Worm (Caenorhabditis elegans) whole organism, L4 larva: ENCODE measurements around the gene sra-34.

Experiments
- lir-3 ChIP-seq: sonication (generic microtip); optimal IDR thresholded peaks from 2 replicates; lab custom pipeline; 2016; ENCODE audit warnings: mild to moderate bottlenecking, missing genetic modification characterization, missing compliant biosample characterization
- pha-4 ChIP-seq, 2 experiments: fragments of 150-350 bp in 1 of 2; fragments of 200-800 bp in 1 of 2; sonication (Bioruptor generic) in 1 of 2; IDR thresholded peaks in 1 of 2; optimal IDR thresholded peaks in 1 of 2; 2 replicates each; pipeline versions ENCODE4 v1.3.6 to Lab custom; 2014 to 2022; ENCODE audit warnings: missing genetic modification characterization in 2 of 2, missing genetic modification reagents in 2 of 2, missing biosample characterization in 1 of 2, missing compliant biosample characterization in 1 of 2
- unc-62 ChIP-seq, 3 experiments: fragments of 150-350 bp in 1 of 3; sonication (generic microtip); optimal IDR thresholded peaks in 2 of 3; peaks in 1 of 3; 1 replicate in 1 of 3; 2 replicates in 2 of 3; lab custom pipeline; 2014 to 2017; ENCODE audit warnings: missing biosample characterization in 3 of 3, missing genetic modification characterization in 3 of 3, missing genetic modification reagents in 3 of 3, missing genotype in 1 of 3

DNA sequence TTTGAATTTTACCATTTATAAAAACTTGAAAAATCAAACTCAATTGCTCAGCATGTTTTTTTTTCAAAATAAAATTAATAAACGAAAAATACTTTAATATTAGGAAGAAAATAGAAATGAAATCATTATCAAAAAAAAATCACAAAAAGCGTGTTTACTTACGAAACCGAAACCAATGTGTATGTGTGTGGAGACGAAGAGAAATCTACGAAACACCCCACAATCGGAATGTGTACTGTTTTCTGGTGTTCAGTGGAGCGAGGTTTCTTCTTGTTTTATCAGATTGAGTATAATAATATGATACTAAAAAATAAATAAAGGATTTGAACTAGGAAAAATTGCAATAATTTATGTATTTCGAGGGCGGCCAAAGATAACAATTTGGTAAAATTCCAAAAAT is 35.8 kb downstream of the sra-34 start:
- TF ChIP-seq pha-4 (GFP tag; IDR thresholded peaks at IDR 0.05; lab: Robert Waterston, UW) = no peak
- peak; percentile 70 for TF ChIP-seq pha-4 (tag; optimal IDR thresholded peaks at IDR 0.05; lab: Kevin White, UChicago)
- no peak for TF ChIP-seq lir-3 (tag; lab: Kevin White, UChicago)
- TF ChIP-seq unc-62 (GFP tag; optimal IDR thresholded peaks at IDR 0.05 in 1 of 2; lab: Kevin White, UChicago) = no peak
- TF ChIP-seq unc-62 (tag; optimal IDR thresholded peaks at IDR 0.05; lab: Kevin White, UChicago) = no peak
